Fruit fly (Drosophila melanogaster) whole organism, embryonic: ENCODE measurements around the gene dsx.

ENCODE experiments used
- Blimp-1 ChIP-seq: fragments of 200-800 bp; sonication (Bioruptor generic); optimal IDR thresholded peaks from 3 replicates; lab custom pipeline; 2018; ENCODE audit warnings: missing biosample characterization, missing genetic modification characterization, mild to moderate bottlenecking, moderate library complexity, missing genetic modification reagents
- CG10267 ChIP-seq: fragments of 200-800 bp; sonication (Bioruptor generic); optimal IDR thresholded peaks from 2 replicates; lab custom pipeline; 2018; ENCODE audit warnings: missing biosample characterization, mild to moderate bottlenecking, missing genetic modification characterization, moderate library complexity
- CG10959 ChIP-seq: fragments of 200-800 bp; sonication (Bioruptor generic); IDR thresholded peaks from 2 replicates; pipeline ENCODE4 v1.3.6; 2022; ENCODE audit warnings: missing biosample characterization, missing genetic modification characterization
- CG11560 ChIP-seq: fragments of 200-800 bp; sonication (Bioruptor generic); IDR thresholded peaks from 3 replicates; pipeline ENCODE4 v1.3.6; 2022; ENCODE audit warnings: missing biosample characterization, missing genetic modification characterization
- CG11696 ChIP-seq: fragments of 200-800 bp; sonication (Bioruptor generic); IDR thresholded peaks from 2 replicates; pipeline ENCODE4 v1.3.6; 2022; ENCODE audit warnings: missing biosample characterization, missing genetic modification characterization
- CG13296 ChIP-seq: fragments of 200-800 bp; sonication (Bioruptor generic); optimal IDR thresholded peaks from 3 replicates; lab custom pipeline; 2018; ENCODE audit warnings: missing biosample characterization, mild to moderate bottlenecking, missing genetic modification characterization
- CG13424 ChIP-seq: fragments of 200-800 bp; sonication (Bioruptor generic); optimal IDR thresholded peaks from 2 replicates; lab custom pipeline; 2019; ENCODE audit warnings: missing biosample characterization, mild to moderate bottlenecking, missing genetic modification characterization, moderate library complexity
- CG17568 ChIP-seq: fragments of 200-800 bp; sonication (Bioruptor generic); optimal IDR thresholded peaks from 2 replicates; lab custom pipeline; 2018; ENCODE audit warnings: missing biosample characterization, mild to moderate bottlenecking, missing genetic modification characterization, moderate library complexity
- CG17829 ChIP-seq: fragments of 200-800 bp; optimal IDR thresholded peaks from 2 replicates; lab custom pipeline; 2019; ENCODE audit warnings: missing biosample characterization, mild to moderate bottlenecking, missing genetic modification characterization, moderate library complexity
- CG1792 ChIP-seq: fragments of 200-800 bp; sonication (Bioruptor generic); optimal IDR thresholded peaks from 2 replicates; lab custom pipeline; 2016; ENCODE audit warnings: missing biosample characterization, missing genetic modification characterization
- CG2120 ChIP-seq: fragments of 200-800 bp; sonication (Bioruptor generic); optimal IDR thresholded peaks from 3 replicates; lab custom pipeline; 2016; ENCODE audit warnings: missing biosample characterization, missing genetic modification characterization
- CG2199 ChIP-seq: fragments of 200-800 bp; sonication (Bioruptor generic); IDR thresholded peaks from 3 replicates; pipeline ENCODE4 v1.3.6; 2022; ENCODE audit warnings: missing biosample characterization, missing genetic modification characterization
- CG2712 ChIP-seq: fragments of 200-800 bp; optimal IDR thresholded peaks from 3 replicates; lab custom pipeline; 2019; ENCODE audit warnings: missing biosample characterization, mild to moderate bottlenecking, missing genetic modification characterization, moderate library complexity
- CG33213 ChIP-seq: fragments of 200-800 bp; sonication (Bioruptor generic); optimal IDR thresholded peaks from 3 replicates; lab custom pipeline; 2016; ENCODE audit warnings: missing biosample characterization, missing genetic modification characterization
- CG34422 ChIP-seq: fragments of 200-800 bp; sonication (Bioruptor generic); IDR thresholded peaks from 3 replicates; pipeline ENCODE4 v1.3.6; 2022; ENCODE audit warnings: missing biosample characterization, missing genetic modification characterization
- CG4617 ChIP-seq: fragments of 200-800 bp; sonication (Bioruptor generic); optimal IDR thresholded peaks from 3 replicates; lab custom pipeline; 2016; ENCODE audit warnings: missing biosample characterization, missing genetic modification characterization, borderline replicate concordance
- CG6654 ChIP-seq: fragments of 200-800 bp; sonication (Bioruptor generic); optimal IDR thresholded peaks from 2 replicates; lab custom pipeline; 2017; ENCODE audit warnings: missing biosample characterization, mild to moderate bottlenecking, missing genetic modification characterization
- CG6854 ChIP-seq: fragments of 200-800 bp; sonication (Bioruptor generic); optimal IDR thresholded peaks from 3 replicates; lab custom pipeline; 2017; ENCODE audit warnings: missing biosample characterization, mild to moderate bottlenecking, missing genetic modification characterization
- CG9215 ChIP-seq: fragments of 200-800 bp; sonication (Bioruptor generic); IDR thresholded peaks from 2 replicates; pipeline ENCODE4 v1.3.6; 2022; ENCODE audit warnings: missing biosample characterization, missing genetic modification characterization
- CG9797 ChIP-seq: fragments of 200-800 bp; sonication (Bioruptor generic); optimal IDR thresholded peaks from 3 replicates; lab custom pipeline; 2018; ENCODE audit warnings: missing biosample characterization, mild to moderate bottlenecking, missing genetic modification characterization
- Camta ChIP-seq: fragments of 200-800 bp; sonication (Bioruptor generic); optimal IDR thresholded peaks from 2 replicates; lab custom pipeline; 2016; ENCODE audit warnings: missing biosample characterization, missing genetic modification characterization
- Deaf1 ChIP-seq: fragments of 200-800 bp; optimal IDR thresholded peaks from 3 replicates; lab custom pipeline; 2019; ENCODE audit warnings: missing biosample characterization, mild to moderate bottlenecking, missing genetic modification characterization, moderate library complexity
- Dip3 ChIP-seq: fragments of 200-800 bp; sonication (Bioruptor generic); optimal IDR thresholded peaks from 3 replicates; lab custom pipeline; 2016; ENCODE audit warnings: missing biosample characterization, missing genetic modification characterization
- Dp ChIP-seq: fragments of 200-800 bp; sonication (Bioruptor generic); optimal IDR thresholded peaks from 2 replicates; lab custom pipeline; 2018; ENCODE audit warnings: missing biosample characterization, mild to moderate bottlenecking, missing genetic modification characterization, moderate library complexity
- Dref ChIP-seq: fragments of 200-800 bp; sonication (Bioruptor generic); IDR thresholded peaks from 2 replicates; pipeline ENCODE4 v1.3.6; 2022; ENCODE audit warnings: missing biosample characterization, missing genetic modification characterization
- Ets97D ChIP-seq: fragments of 200-800 bp; sonication (Bioruptor generic); optimal IDR thresholded peaks from 3 replicates; lab custom pipeline; 2016; ENCODE audit warnings: missing biosample characterization, missing genetic modification characterization
- Hmr ChIP-seq: fragments of 200-800 bp; sonication (Bioruptor generic); optimal IDR thresholded peaks from 3 replicates; lab custom pipeline; 2017; ENCODE audit warnings: mild to moderate bottlenecking, missing biosample characterization, missing genetic modification reagents, missing genetic modification characterization
- Mrtf ChIP-seq: fragments of 200-800 bp; sonication (Bioruptor generic); IDR thresholded peaks from 3 replicates; pipeline ENCODE4 v1.3.6; 2022; ENCODE audit warnings: missing biosample characterization, missing genetic modification characterization
- Myb ChIP-seq: fragments of 200-800 bp; sonication (Bioruptor generic); optimal IDR thresholded peaks from 2 replicates; lab custom pipeline; 2016; ENCODE audit warnings: missing biosample characterization, missing genetic modification characterization
- Nf-YC ChIP-seq: fragments of 200-800 bp; optimal IDR thresholded peaks from 3 replicates; lab custom pipeline; 2019; ENCODE audit warnings: missing biosample characterization, mild to moderate bottlenecking, missing genetic modification characterization, moderate library complexity
- NfI ChIP-seq: fragments of 200-800 bp; sonication (Bioruptor generic); optimal IDR thresholded peaks from 3 replicates; lab custom pipeline; 2018; ENCODE audit warnings: missing biosample characterization, mild to moderate bottlenecking, missing genetic modification characterization, moderate library complexity
- Side ChIP-seq: fragments of 200-800 bp; sonication (Bioruptor generic); optimal IDR thresholded peaks from 2 replicates; lab custom pipeline; 2016; ENCODE audit warnings: missing biosample characterization, missing genetic modification characterization
- ab ChIP-seq: fragments of 200-800 bp; sonication (Bioruptor generic); optimal IDR thresholded peaks from 2 replicates; lab custom pipeline; 2016; ENCODE audit warnings: missing biosample characterization, missing genetic modification characterization
- ac ChIP-seq: fragments of 200-800 bp; sonication (Bioruptor generic); optimal IDR thresholded peaks from 3 replicates; lab custom pipeline; 2017; ENCODE audit warnings: missing biosample characterization, mild to moderate bottlenecking, missing genetic modification characterization
- cg ChIP-seq: fragments of 200-800 bp; sonication (Bioruptor generic); optimal IDR thresholded peaks from 3 replicates; lab custom pipeline; 2019; ENCODE audit warnings: missing biosample characterization, mild to moderate bottlenecking, missing genetic modification characterization, moderate library complexity
- chif ChIP-seq, 2 experiments: fragments of 200-800 bp; sonication (Bioruptor generic); optimal IDR thresholded peaks; 3 replicates each; lab custom pipeline; 2016; ENCODE audit warnings: missing biosample characterization in 2 of 2, missing genetic modification characterization in 2 of 2
- crc ChIP-seq: fragments of 200-800 bp; sonication (Bioruptor generic); optimal IDR thresholded peaks from 2 replicates; lab custom pipeline; 2016; ENCODE audit warnings: missing biosample characterization, missing genetic modification characterization
- crp ChIP-seq, 2 experiments: fragments of 200-800 bp; sonication (Bioruptor generic); optimal IDR thresholded peaks; 2 replicates in 1 of 2; 3 replicates in 1 of 2; lab custom pipeline; 2017; ENCODE audit warnings: missing biosample characterization in 2 of 2, missing genetic modification characterization in 2 of 2, mild to moderate bottlenecking in 1 of 2, moderate library complexity in 1 of 2
- dan ChIP-seq: fragments of 200-800 bp; sonication (Bioruptor generic); IDR thresholded peaks from 2 replicates; pipeline ENCODE4 v1.3.6; 2022; ENCODE audit warnings: missing biosample characterization, missing genetic modification characterization
- dmrt99B ChIP-seq: fragments of 200-800 bp; sonication (Bioruptor generic); optimal IDR thresholded peaks from 2 replicates; lab custom pipeline; 2018; ENCODE audit warnings: missing biosample characterization, mild to moderate bottlenecking, missing genetic modification characterization, moderate library complexity
- gce ChIP-seq: fragments of 200-800 bp; sonication (Bioruptor generic); IDR thresholded peaks from 3 replicates; pipeline ENCODE4 v1.3.6; 2022; ENCODE audit warnings: missing biosample characterization, missing genetic modification characterization
- gro ChIP-seq: fragments of 200-800 bp; sonication (Bioruptor generic); optimal IDR thresholded peaks from 2 replicates; lab custom pipeline; 2016; ENCODE audit warnings: missing biosample characterization, missing genetic modification characterization
- insv ChIP-seq, 2 experiments: fragments of 200-800 bp; sonication (Bioruptor generic); optimal IDR thresholded peaks; 3 replicates each; lab custom pipeline; 2016 to 2018; ENCODE audit warnings: missing biosample characterization in 2 of 2, missing genetic modification characterization in 2 of 2
- lab ChIP-seq: fragments of 200-800 bp; sonication (Bioruptor generic); optimal IDR thresholded peaks from 3 replicates; lab custom pipeline; 2017; ENCODE audit warnings: missing biosample characterization, missing genetic modification characterization, mild to moderate bottlenecking, moderate library complexity, missing genetic modification reagents
- luna ChIP-seq: fragments of 200-800 bp; sonication (Bioruptor generic); optimal IDR thresholded peaks from 2 replicates; lab custom pipeline; 2016; ENCODE audit warnings: missing biosample characterization, missing genetic modification characterization
- peb ChIP-seq: fragments of 200-800 bp; sonication (Bioruptor generic); IDR thresholded peaks from 2 replicates; pipeline ENCODE4 v1.3.6; 2022; ENCODE audit warnings: missing biosample characterization, missing genetic modification characterization
- pnt ChIP-seq: fragments of 200-800 bp; sonication (Bioruptor generic); optimal IDR thresholded peaks from 3 replicates; lab custom pipeline; 2016; ENCODE audit warnings: missing biosample characterization, missing genetic modification characterization
- shn ChIP-seq: fragments of 200-800 bp; sonication (Bioruptor generic); optimal IDR thresholded peaks from 3 replicates; lab custom pipeline; 2016; ENCODE audit warnings: missing biosample characterization, missing genetic modification characterization
- sr ChIP-seq: fragments of 200-800 bp; sonication (Bioruptor generic); IDR thresholded peaks from 3 replicates; pipeline ENCODE4 v1.3.6; 2022; ENCODE audit warnings: missing biosample characterization, missing genetic modification characterization

Gene dsx

DNA sequence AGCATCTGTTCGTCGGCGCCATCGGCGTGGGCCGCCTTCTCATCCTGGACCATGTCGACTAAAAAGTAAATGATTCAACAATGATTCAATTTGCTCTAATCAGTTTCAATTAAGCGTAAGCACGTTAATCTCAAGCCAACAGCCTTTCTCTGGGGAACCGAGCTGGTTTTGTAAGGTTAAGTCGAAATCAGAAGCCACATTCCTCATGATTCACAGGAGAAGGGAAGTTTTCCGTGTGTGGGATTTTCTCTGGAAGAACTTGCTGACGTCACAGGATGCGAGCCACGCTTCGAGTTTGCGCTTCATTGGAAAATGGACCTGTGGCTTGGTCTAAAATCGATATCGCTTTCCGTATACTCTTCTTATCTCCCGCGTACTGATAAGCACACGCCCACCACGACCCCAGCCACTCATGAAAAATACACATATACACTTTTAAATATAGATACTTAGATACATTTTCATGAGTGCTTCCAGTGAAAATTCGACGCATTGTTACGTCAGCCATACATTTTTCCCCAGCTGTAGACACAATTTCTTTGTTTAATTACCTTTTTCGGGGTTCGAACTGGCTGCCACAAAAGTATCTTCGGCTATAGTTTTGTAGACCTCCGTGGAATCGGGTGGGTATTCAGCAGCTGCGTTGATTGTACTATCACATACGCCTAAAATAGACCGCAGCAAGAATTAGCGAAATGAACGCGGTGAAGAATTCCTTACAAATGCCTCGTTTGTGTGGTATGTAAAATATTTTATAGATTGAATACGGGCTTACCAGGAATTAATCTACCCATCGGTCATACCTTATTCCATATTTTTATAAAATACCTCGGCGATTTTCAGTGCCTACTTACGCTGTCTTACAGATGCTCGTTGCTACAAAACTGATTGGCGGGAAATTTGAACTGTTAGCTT, 10.1 kb upstream of the dsx start (continued):
- TF ChIP-seq Blimp-1 (GFP tag; lab: Kevin White, UChicago) (no peak), CG13296 (GFP tag; lab: Kevin White, UChicago) (no peak), Hmr (peak; percentile 62), Ets97D (peak; percentile 43), insv (GFP tag; optimal IDR thresholded peaks at IDR 0.05; lab: Kevin White, UChicago) (peak in 1 of 2 experiments; percentile 31), CG4617 (GFP tag; lab: Kevin White, UChicago) (peak; percentile 41), dan (no peak), CG11696 (GFP tag; lab: Robert Waterston, UW) (no peak), lab (no peak), ab (no peak), gce (GFP tag; lab: Robert Waterston, UW) (no peak), Deaf1 (tag; lab: Kevin White, UChicago) (peak; percentile 50), CG9797 (GFP tag; lab: Kevin White, UChicago) (peak; percentile 98), CG9215 (GFP tag; lab: Robert Waterston, UW) (no peak), CG6854 (GFP tag; lab: Kevin White, UChicago) (peak; percentile 1), crc (peak; percentile 20), Dip3 (no peak), sr (GFP tag; lab: Robert Waterston, UW) (peak; percentile 59; the same call in 1 of the 3 replicates), CG33213 (peak; percentile 69), chif (GFP tag; optimal IDR thresholded peaks at IDR 0.05; lab: Kevin White, UChicago) (peak in 1 of 2 experiments; percentile 17), Dref (peak; percentile 43; the same call in 1 of the 2 replicates), Camta (no peak), gro (peak; percentile 74), CG17568 (GFP tag; lab: Kevin White, UChicago) (peak; percentile 37), ac (GFP tag; lab: Kevin White, UChicago) (no peak), CG2120 (GFP tag; lab: Kevin White, UChicago) (peak; percentile 16), CG13424 (peak; percentile 7), CG17829 (tag; lab: Kevin White, UChicago) (peak; percentile 29), dmrt99B (tag; lab: Kevin White, UChicago) (no peak), shn (GFP tag; lab: Kevin White, UChicago) (peak; percentile 2), Side (GFP tag; lab: Kevin White, UChicago) (peak; percentile 2), peb (GFP tag; lab: Robert Waterston, UW) (no peak), cg (GFP tag; lab: Kevin White, UChicago) (peak; percentile 62), Mrtf (GFP tag; lab: Robert Waterston, UW) (no peak), CG34422 (GFP tag; lab: Robert Waterston, UW) (peak; percentile 59; the same call in 1 of the 3 replicates), Nf-YC (tag; lab: Kevin White, UChicago) (peak; percentile 54), CG2199 (GFP tag; lab: Robert Waterston, UW) (peak; percentile 79; the same call in 2 of the 3 replicates), pnt (peak; percentile 16), Myb (GFP tag; lab: Kevin White, UChicago) (peak; percentile 54), CG10959 (no peak), crp (GFP tag; optimal IDR thresholded peaks at IDR 0.05; lab: Kevin White, UChicago) (peak in 1 of 2 experiments; percentile 10), CG6654 (GFP tag; lab: Kevin White, UChicago) (no peak), luna (no peak), CG1792 (GFP tag; lab: Kevin White, UChicago) (no peak), Dp (GFP tag; lab: Kevin White, UChicago) (peak; percentile 100), CG11560 (tag; lab: Robert Waterston, UW) (no peak), CG2712 (tag; lab: Kevin White, UChicago) (peak; percentile 67), NfI (GFP tag; lab: Kevin White, UChicago) (peak; percentile 27), CG10267 (peak; percentile 56)
